Fruit fly (Drosophila melanogaster) Kc167 (cell line): ENCODE results near the gene fzy.

Experiments
- Myc ChIP-seq: fragments of >200 bp; optimal IDR thresholded peaks from 2 replicates; lab custom pipeline; 2017; ENCODE audit warnings: missing external identifiers
- Sin3A ChIP-seq: fragments of >200 bp; optimal IDR thresholded peaks from 2 replicates; lab custom pipeline; 2018; ENCODE audit warnings: missing external identifiers
- h ChIP-seq: fragments of >200 bp; optimal IDR thresholded peaks from 3 replicates; lab custom pipeline; 2018; ENCODE audit warnings: missing external identifiers
- insv ChIP-seq: fragments of >200 bp; optimal IDR thresholded peaks from 3 replicates; lab custom pipeline; 2018; ENCODE audit warnings: missing external identifiers
- psq ChIP-seq: fragments of >200 bp; optimal IDR thresholded peaks from 2 replicates; lab custom pipeline; 2017; ENCODE audit warnings: missing external identifiers
- ttk ChIP-seq: sonication (Bioruptor generic); optimal IDR thresholded peaks from 2 replicates; lab custom pipeline; 2017; ENCODE audit warnings: missing external identifiers

Gene fzy

dm6 chr2L:16321872-16322631 lies 11.3 kb downstream of the fzy start:
- TF ChIP-seq h (no peak), psq (lab: Kevin White, UChicago) (no peak), insv (lab: Kevin White, UChicago) (no peak), Sin3A (lab: Kevin White, UChicago) (no peak), Myc (no peak), ttk (no peak)

- no peak for TF ChIP-seq insv (lab: Kevin White, UChicago)
- no peak for TF ChIP-seq psq (lab: Kevin White, UChicago)
Measured at dm6 chr2L:16323544-16323943, 12.8 kb downstream of the fzy start.

- TF ChIP-seq h = no peak
- TF ChIP-seq ttk = no peak
- no peak for TF ChIP-seq psq (lab: Kevin White, UChicago)
Measured at dm6 chr2L:16324833-16325232, 14.1 kb downstream of the fzy start.

dm6 chr2L:16325515-16326257 lies 14.9 kb downstream of the fzy start, which contains the start of gene cact:
Gene cact, minus strand, starts transcription at chr2L:16326207.
- no peak for TF ChIP-seq insv (lab: Kevin White, UChicago)
- TF ChIP-seq Sin3A (lab: Kevin White, UChicago) = no peak
- no peak for TF ChIP-seq psq (lab: Kevin White, UChicago)
- TF ChIP-seq Myc = no peak
- TF ChIP-seq h = no peak
- TF ChIP-seq ttk = no peak

dm6 chr2L:16326892-16327291 lies 16.1 kb downstream of the fzy start, which contains the start of gene CG4278:
Gene CG4278, plus strand, starts transcription at chr2L:16327069.
- no peak for TF ChIP-seq h

- TF ChIP-seq h (no peak), Sin3A (lab: Kevin White, UChicago) (no peak), ttk (no peak)
Measured at dm6 chr2L:16329102-16329520, 18.4 kb downstream of the fzy start, which contains the start of gene mRpL4. Gene mRpL4, minus strand, starts transcription at chr2L:16329132.

dm6 chr2L:16329625-16330024 lies 18.9 kb downstream of the fzy start, which contains the start of gene CG4440:
Gene CG4440, plus strand, starts transcription at chr2L:16329925.
- no peak for TF ChIP-seq Myc
- no peak for TF ChIP-seq h
- TF ChIP-seq insv (lab: Kevin White, UChicago) = no peak
- no peak for TF ChIP-seq ttk
- TF ChIP-seq psq (lab: Kevin White, UChicago) = no peak
- TF ChIP-seq Sin3A (lab: Kevin White, UChicago) = no peak

- no peak for TF ChIP-seq ttk
- TF ChIP-seq insv (lab: Kevin White, UChicago) = no peak
- TF ChIP-seq Sin3A (lab: Kevin White, UChicago) = no peak
- TF ChIP-seq psq (lab: Kevin White, UChicago) = no peak
- TF ChIP-seq Myc = no peak
- no peak for TF ChIP-seq h
Measured at dm6 chr2L:16337785-16338184, 27.0 kb downstream of the fzy start, which contains the start of gene CG31817. Gene CG31817, minus strand, starts transcription at chr2L:16337885.

dm6 chr2L:16340268-16340667 lies 29.5 kb downstream of the fzy start, which contains the start of gene CG42266:
Gene CG42266, minus strand, starts transcription at chr2L:16340368.
- no peak for TF ChIP-seq psq (lab: Kevin White, UChicago)
- TF ChIP-seq Sin3A (lab: Kevin White, UChicago) = no peak
- no peak for TF ChIP-seq Myc
- no peak for TF ChIP-seq h
- TF ChIP-seq insv (lab: Kevin White, UChicago) = no peak
- no peak for TF ChIP-seq ttk

dm6 chr2L:16342224-16342623 lies 31.5 kb downstream of the fzy start, which contains the start of gene CG44405:
Gene CG44405, minus strand, starts transcription at chr2L:16342324.
- TF ChIP-seq insv (lab: Kevin White, UChicago) (no peak), psq (lab: Kevin White, UChicago) (no peak)

dm6 chr2L:16350160-16350633 lies 39.4 kb downstream of the fzy start:
- peak; percentile 25 for TF ChIP-seq psq (lab: Kevin White, UChicago)
- no peak for TF ChIP-seq Myc
- no peak for TF ChIP-seq ttk
- TF ChIP-seq Sin3A (lab: Kevin White, UChicago) = no peak

- TF ChIP-seq ttk = no peak
- peak; percentile 99 for TF ChIP-seq psq (lab: Kevin White, UChicago)
Measured at dm6 chr2L:16350742-16351568, 40.2 kb downstream of the fzy start.
